Worm (Caenorhabditis elegans): ENCODE data around the gene R05F9.7.

Gene R05F9.7

DNA sequence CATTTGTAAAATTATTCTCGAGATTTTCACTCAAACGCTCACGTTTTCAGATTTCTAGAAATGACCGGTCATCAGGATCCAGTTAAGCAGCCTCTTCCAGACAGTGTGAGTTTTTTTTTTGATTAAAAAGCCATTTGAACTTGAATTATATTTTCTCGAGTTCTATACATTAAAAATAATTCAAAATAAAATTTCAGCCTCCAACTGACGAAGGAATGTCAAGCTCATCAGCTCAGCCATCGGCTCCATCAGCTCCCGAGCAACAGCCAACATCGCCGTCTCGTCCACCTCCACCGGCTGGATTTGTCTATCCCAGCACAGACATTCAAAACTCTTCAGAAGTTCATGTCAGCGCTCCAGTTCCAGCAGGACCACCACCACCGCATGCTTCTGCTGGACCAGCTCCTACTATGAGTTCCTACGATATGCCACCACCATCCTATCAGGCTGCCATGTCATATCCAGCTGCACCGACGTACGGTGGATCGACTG lies 28.2 kb upstream of the R05F9.7 start, which contains the start of gene F11G11.5 (continued):
- TF ChIP-seq ceh-27 (GFP tag; optimal IDR thresholded peaks at IDR 0.05) (no peak), hlh-26 (GFP tag; conservative IDR thresholded peaks at IDR 0.05) (no peak), madf-3 (GFP tag; IDR thresholded peaks at IDR 0.05) (0 out of 2 replicates have a peak, but pooled peaks have one; percentile 3), Y56A3A.18 (GFP tag; IDR thresholded peaks at IDR 0.05) (no peak), ztf-26 (tag; optimal IDR thresholded peaks at IDR 0.05) (no peak), ztf-6 (GFP tag; IDR thresholded peaks at IDR 0.05) (no peak), ceh-40 (GFP tag; IDR thresholded peaks at IDR 0.05) (no peak), madf-6 (GFP tag; IDR thresholded peaks at IDR 0.05) (0 out of 2 replicates have a peak, but pooled peaks have one; percentile 22), aptf-2 (GFP tag; conservative IDR thresholded peaks at IDR 0.05) (no peak), F39B2.1 (GFP tag; IDR thresholded peaks at IDR 0.05) (no peak), athp-1 (tag; optimal IDR thresholded peaks at IDR 0.05) (peak; percentile 48), ztf-28 (GFP tag; IDR thresholded peaks at IDR 0.05) (0 out of 2 replicates have a peak, but pooled peaks have one; percentile 16), F23B12.7 (tag; optimal IDR thresholded peaks at IDR 0.05; ENCODE audit: insufficient read depth) (no peak), pha-4 (tag; optimal IDR thresholded peaks at IDR 0.05) (no peak), him-1 (tag; optimal IDR thresholded peaks at IDR 0.05) (no peak), F10E7.11 (tag; optimal IDR thresholded peaks at IDR 0.05) (no peak), hlh-12 (tag; optimal IDR thresholded peaks at IDR 0.05) (no peak), mxl-1 (tag; optimal IDR thresholded peaks at IDR 0.05) (no peak), lsy-27 (tag; optimal IDR thresholded peaks at IDR 0.05; ENCODE audit: borderline replicate concordance, insufficient read depth) (no peak), lin-40 (tag; optimal IDR thresholded peaks at IDR 0.05) (no peak), dpff-1 (tag; optimal IDR thresholded peaks at IDR 0.05) (no peak), snpc-3.4 (tag; optimal IDR thresholded peaks at IDR 0.05) (no peak), B0035.1 (tag; optimal IDR thresholded peaks at IDR 0.05) (no peak), sptf-2 (GFP tag; optimal IDR thresholded peaks at IDR 0.05) (no peak), ztf-18 (tag; optimal IDR thresholded peaks at IDR 0.05) (no peak), lir-1 (GFP tag; conservative IDR thresholded peaks at IDR 0.05) (no peak), unc-130 (GFP tag; optimal IDR thresholded peaks at IDR 0.05) (no peak), lin-35 (GFP tag; optimal IDR thresholded peaks at IDR 0.05) (no peak), B0336.3 (GFP tag; IDR thresholded peaks at IDR 0.05) (peak; percentile 59; the same call in 1 of the 2 replicates), K12H6.12 (tag; optimal IDR thresholded peaks at IDR 0.05) (no peak), efl-1 (GFP tag; optimal IDR thresholded peaks at IDR 0.05) (no peak), rpc-1 (optimal IDR thresholded peaks at IDR 0.05) (no peak), rpc-1 (tag; optimal IDR thresholded peaks at IDR 0.05) (no peak), aptf-3 (GFP tag; IDR thresholded peaks at IDR 0.05) (no peak), mel-28 (tag; optimal IDR thresholded peaks at IDR 0.05; ENCODE audit: borderline replicate concordance) (no peak), attf-6 (GFP tag; IDR thresholded peaks at IDR 0.05) (no peak), Y67H2A.10 (GFP tag; conservative IDR thresholded peaks at IDR 0.05) (no peak), ZK185.1 (tag; optimal IDR thresholded peaks at IDR 0.05; ENCODE audit: poor library complexity, severe bottlenecking) (no peak), mes-4 (tag; optimal IDR thresholded peaks at IDR 0.05) (no peak), snpc-4 (GFP tag; optimal IDR thresholded peaks at IDR 0.05) (no peak), snpc-4 (tag; optimal IDR thresholded peaks at IDR 0.05) (no peak), mcd-1 (GFP tag; IDR thresholded peaks at IDR 0.05) (peak; percentile 41; the same call in 1 of the 2 replicates), D2030.7 (GFP tag; IDR thresholded peaks at IDR 0.05) (no peak), let-607 (tag; optimal IDR thresholded peaks at IDR 0.05) (peak in 1 of 2 experiments; percentile 21), ceh-91 (GFP tag; IDR thresholded peaks at IDR 0.05) (no peak), somi-1 (GFP tag; optimal IDR thresholded peaks at IDR 0.05) (no peak), nhr-80 (tag; optimal IDR thresholded peaks at IDR 0.05) (no peak), bed-1 (GFP tag; IDR thresholded peaks at IDR 0.05) (no peak), lag-1 (GFP tag; IDR thresholded peaks at IDR 0.05) (no peak)

All from whole organism, young adult.